Worm (Caenorhabditis elegans): Measurements from ENCODE around the gene ndub-2.
A peak's percentile ranks its signal among the peaks of the same experiment; 100 is the strongest.

The ndub-2 gene

DNA sequence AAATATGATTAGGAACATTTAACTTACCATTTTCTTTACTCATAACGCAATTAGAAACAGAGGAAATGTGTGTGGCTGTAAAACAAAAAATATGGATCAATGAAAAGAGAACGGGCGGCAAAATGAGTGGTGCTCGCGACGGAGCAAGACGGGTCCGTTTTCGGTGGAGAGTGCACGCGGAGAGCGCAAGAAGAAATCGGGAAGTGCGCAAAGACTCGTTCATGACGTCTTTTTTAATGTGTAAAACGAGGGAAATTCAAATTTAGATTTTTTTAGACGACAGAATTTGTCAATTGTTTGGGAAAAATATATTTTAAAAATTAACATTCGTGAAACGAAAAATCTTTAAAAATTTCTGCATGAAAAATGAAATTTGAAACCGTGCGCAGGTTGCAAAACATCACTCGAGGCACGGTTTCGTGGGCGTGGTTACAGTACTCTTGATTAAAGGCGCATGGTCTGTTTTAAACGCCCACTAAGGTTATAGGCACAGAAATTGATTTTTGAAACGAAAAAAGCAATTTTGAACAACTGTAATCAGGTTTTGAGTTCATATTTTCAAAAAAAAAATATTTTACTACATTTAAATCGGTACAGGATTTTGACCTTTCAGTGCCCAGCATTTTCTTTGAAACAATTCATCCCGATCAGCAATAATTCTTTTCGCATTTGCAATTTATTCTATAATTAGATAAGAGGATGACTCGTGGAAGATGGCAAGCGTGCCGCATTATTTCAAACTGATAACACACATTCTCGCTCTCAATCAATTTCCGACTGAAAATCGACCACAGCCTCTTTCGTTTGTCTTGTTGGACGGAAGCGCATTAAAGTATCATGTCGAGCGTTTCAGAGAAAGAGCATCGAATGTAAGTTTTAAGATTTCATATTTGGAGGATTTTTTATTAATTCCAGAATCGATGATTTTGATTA, 26.6 kb upstream of the ndub-2 start, which contains the start of the genes szy-20 and C18E9.5 (continued):
- TF ChIP-seq dsc-1 (tag; optimal IDR thresholded peaks at IDR 0.05) (peak; percentile 92), nhr-84 (tag; optimal IDR thresholded peaks at IDR 0.05) (no peak), unc-130 (tag; optimal IDR thresholded peaks at IDR 0.05) (peak; percentile 17), swsn-7 (tag; optimal IDR thresholded peaks at IDR 0.05) (peak; percentile 90), F16B12.6 (tag; optimal IDR thresholded peaks at IDR 0.05) (peak; percentile 70)

DNA sequence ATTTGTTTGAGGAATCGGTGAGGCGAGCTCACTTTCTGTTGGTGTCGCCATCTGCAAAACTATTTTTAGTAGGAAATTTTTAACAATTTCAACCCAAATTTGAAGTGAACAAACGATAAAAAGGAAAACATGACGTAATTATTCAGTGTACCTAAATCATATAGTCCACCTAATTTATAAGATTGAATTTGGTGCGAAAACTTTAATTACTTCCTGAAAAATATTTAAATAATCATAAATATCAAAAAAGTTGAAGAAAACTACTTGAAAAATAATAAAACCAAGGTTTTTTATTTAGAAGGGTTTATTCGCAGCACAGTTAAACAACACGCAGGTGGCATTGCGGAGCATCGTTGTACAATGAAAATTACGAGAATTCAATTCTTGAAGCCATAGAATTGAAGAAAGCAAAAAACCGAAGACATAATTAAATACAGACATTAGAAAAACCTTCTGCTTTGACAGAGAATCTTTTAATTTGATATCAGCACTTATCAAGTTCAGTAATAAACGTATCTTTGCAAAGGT, 22.6 kb upstream of the ndub-2 start, which contains the start of gene tomm-40:
TSS of gene tomm-40 (minus strand) at position 51 of the 528 bp plus-strand sequence.
- TF ChIP-seq mep-1 (tag; optimal IDR thresholded peaks at IDR 0.05) (peak; percentile 40), nhr-237 (tag; optimal IDR thresholded peaks at IDR 0.05) (no peak), nhr-20 (tag; optimal IDR thresholded peaks at IDR 0.05) (peak; percentile 3), aly-2 (tag; optimal IDR thresholded peaks at IDR 0.05) (no peak), lin-35 (GFP tag; optimal IDR thresholded peaks at IDR 0.05) (peak in 1 of 2 experiments; percentile 55), efl-1 (optimal IDR thresholded peaks at IDR 0.05) (peak; percentile 49 to 51), efl-1 (GFP tag; optimal IDR thresholded peaks at IDR 0.05 in 1 of 2) (peak; percentile 55 to 93), zip-4 (GFP tag; optimal IDR thresholded peaks at IDR 0.05) (no peak), blmp-1 (tag; optimal IDR thresholded peaks at IDR 0.05) (peak; percentile 12), skn-1 (tag; optimal IDR thresholded peaks at IDR 0.05) (peak; percentile 5), lsy-2 (tag; optimal IDR thresholded peaks at IDR 0.05) (peak; percentile 34 to 51), dpl-1 (GFP tag; optimal IDR thresholded peaks at IDR 0.05) (peak; percentile 27 to 59 (median 48)), nhr-11 (tag; optimal IDR thresholded peaks at IDR 0.05) (no peak), nhr-71 (tag; optimal IDR thresholded peaks at IDR 0.05) (peak; percentile 31), ets-5 (GFP tag; IDR thresholded peaks at IDR 0.05) (no peak), swsn-7 (tag; optimal IDR thresholded peaks at IDR 0.05) (peak; percentile 13)

DNA sequence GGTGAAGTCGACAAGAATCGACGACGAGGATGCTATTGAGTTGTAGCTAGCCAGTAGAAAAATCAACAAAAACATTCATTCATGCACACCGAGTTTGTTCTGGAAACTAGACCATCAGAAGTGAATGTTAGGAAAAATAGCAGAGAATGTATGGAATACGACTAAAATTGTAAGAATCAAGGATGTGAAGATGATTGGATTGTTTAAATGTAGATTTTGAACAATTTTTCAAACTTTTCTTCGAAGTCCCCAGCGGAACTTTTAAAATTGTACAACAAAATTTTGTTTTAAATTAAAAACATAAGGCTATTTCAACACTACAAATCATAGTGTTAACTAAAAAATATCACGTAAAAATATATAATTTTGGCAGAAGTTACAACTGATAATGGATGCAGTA, 13.5 kb upstream of the ndub-2 start, which contains the start of gene C18E9.7:
TSS of gene C18E9.7 (minus strand) at position 101 of the 400 bp plus-strand sequence.
- TF ChIP-seq C16A3.4 (tag; optimal IDR thresholded peaks at IDR 0.05) (no peak), ces-1 (GFP tag; optimal IDR thresholded peaks at IDR 0.05) (no peak), fos-1 (tag; optimal IDR thresholded peaks at IDR 0.05) (no peak), swsn-7 (tag; optimal IDR thresholded peaks at IDR 0.05) (no peak), alr-1 (tag; optimal IDR thresholded peaks at IDR 0.05; ENCODE audit: borderline replicate concordance) (no peak)

DNA sequence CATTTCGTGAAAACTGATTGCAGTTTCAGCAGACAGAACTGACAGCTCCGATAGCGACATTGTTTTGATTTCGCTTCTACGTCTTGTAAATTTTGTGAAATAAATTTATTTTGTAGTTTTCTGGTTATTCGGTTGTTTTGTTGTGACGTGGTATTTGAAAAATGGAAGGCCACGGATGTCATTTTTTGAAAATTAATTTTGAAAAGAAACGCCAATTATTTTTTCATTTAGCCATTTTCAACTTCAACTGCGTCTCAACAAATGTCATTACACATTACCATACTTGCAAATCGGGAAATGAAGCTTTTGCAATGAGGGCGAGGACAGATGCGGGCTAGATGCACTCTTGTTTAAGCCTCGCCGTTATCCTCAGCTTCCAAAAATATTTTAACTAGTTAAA, 8.2 kb upstream of the ndub-2 start, which contains the start of gene C18E9.8:
TSS of gene C18E9.8 (minus strand) at position 101 of the 400 bp plus-strand sequence.
- TF ChIP-seq ama-1 (optimal IDR thresholded peaks at IDR 0.05) (peak; percentile 32), lin-35 (GFP tag; optimal IDR thresholded peaks at IDR 0.05) (peak in 1 of 2 experiments; percentile 9), nhr-28 (tag; optimal IDR thresholded peaks at IDR 0.05) (no peak), ets-5 (GFP tag; IDR thresholded peaks at IDR 0.05) (no peak)

- TF ChIP-seq isw-1 (GFP tag; IDR thresholded peaks at IDR 0.05), result no peak
- no peak for TF ChIP-seq ces-1 (GFP tag; optimal IDR thresholded peaks at IDR 0.05)
- no peak for TF ChIP-seq ceh-90 (tag; optimal IDR thresholded peaks at IDR 0.05)
- no peak for TF ChIP-seq ceh-63 (GFP tag; optimal IDR thresholded peaks at IDR 0.05)
- TF ChIP-seq jun-1 (tag; optimal IDR thresholded peaks at IDR 0.05), result no peak
- TF ChIP-seq C04F5.9 (tag; optimal IDR thresholded peaks at IDR 0.05), result no peak
- no peak for TF ChIP-seq sox-4 (tag; optimal IDR thresholded peaks at IDR 0.05)
- no peak for TF ChIP-seq nhr-20 (tag; optimal IDR thresholded peaks at IDR 0.05)
Measured at ce11 chrII:8989444-8989843, 6.7 kb upstream of the ndub-2 start, which contains the start of gene C18E9.9. TSS of gene C18E9.9 (minus strand) at chrII:8989544.

Measured in whole organism, L1 larva.